Worm (Caenorhabditis elegans) whole organism, late embryonic: Measurements from ENCODE around the gene bcs-1.

ENCODE experiments used
- ceh-24 ChIP-seq: sonication (generic microtip); optimal IDR thresholded peaks from 2 replicates; lab custom pipeline; 2016; ENCODE audit warnings: mild to moderate bottlenecking, missing genetic modification characterization, missing compliant biosample characterization
- ets-4 ChIP-seq: sonication (generic microtip); optimal IDR thresholded peaks from 2 replicates; lab custom pipeline; 2016; ENCODE audit warnings: missing genetic modification characterization, missing compliant biosample characterization
- nfya-1 ChIP-seq: sonication (generic microtip); optimal IDR thresholded peaks from 2 replicates; lab custom pipeline; 2017; ENCODE audit warnings: missing genetic modification characterization, mild to moderate bottlenecking, missing compliant biosample characterization, antibody characterized with exemption, moderate library complexity
- pros-1 ChIP-seq: fragments of 150-350 bp; optimal IDR thresholded peaks from 2 replicates; lab custom pipeline; 2014; ENCODE audit warnings: missing biosample characterization, missing genetic modification reagents, missing genetic modification characterization

- TF ChIP-seq pros-1 (tag; lab: Kevin White, UChicago) = no peak
- no peak for TF ChIP-seq ceh-24 (tag; lab: Kevin White, UChicago)
- TF ChIP-seq ets-4 = no peak
- TF ChIP-seq nfya-1 = peak; percentile 36
These were observed 31.6 kb downstream of the bcs-1 start, which contains the start of the genes cpf-1 and rpl-26 for ce11 chrII:8602337-8602944.
